Fruit fly (Drosophila melanogaster): ENCODE measurements around the gene CG10340.

dm6 chr3R:16611240-16611639 lies 3.0 kb downstream of the CG10340 start:
- TF ChIP-seq Taf1 (GFP tag; IDR thresholded peaks at IDR 0.05): no peak
- TF ChIP-seq Dfd (GFP tag; optimal IDR thresholded peaks at IDR 0.05): no peak
- TF ChIP-seq Fer2 (tag; optimal IDR thresholded peaks at IDR 0.05): no peak
- TF ChIP-seq CG8089 (GFP tag; optimal IDR thresholded peaks at IDR 0.05): no peak
- TF ChIP-seq CG31441 (GFP tag; IDR thresholded peaks at IDR 0.05): no peak

Data from whole organism, embryonic.